Fruit fly (Drosophila melanogaster): Measurements from ENCODE around the gene Gr10a.

Gene Gr10a

dm6 chrX:11451027-11451572, 33.9 kb upstream of the Gr10a start (continued):
- TF ChIP-seq prd (optimal IDR thresholded peaks at IDR 0.05) (no peak), prd (GFP tag; IDR thresholded peaks at IDR 0.05) (peak; percentile 75), CG4617 (GFP tag; optimal IDR thresholded peaks at IDR 0.05; ENCODE audit: borderline replicate concordance) (no peak), CG11398 (GFP tag; optimal IDR thresholded peaks at IDR 0.05) (no peak), Deaf1 (tag; optimal IDR thresholded peaks at IDR 0.05) (no peak), Mrtf (GFP tag; IDR thresholded peaks at IDR 0.05) (0 out of 3 replicates have a peak, but pooled peaks have one; percentile 54), Bgb (GFP tag; IDR thresholded peaks at IDR 0.05; ENCODE audit: partially characterized antibody) (no peak), Doc3 (GFP tag; IDR thresholded peaks at IDR 0.05; ENCODE audit: partially characterized antibody) (no peak), gcm (GFP tag; optimal IDR thresholded peaks at IDR 0.05) (no peak), CG4328 (GFP tag; optimal IDR thresholded peaks at IDR 0.05) (no peak), HmgD (GFP tag; optimal IDR thresholded peaks at IDR 0.05) (no peak), pfk (GFP tag; optimal IDR thresholded peaks at IDR 0.05) (no peak), CG8924 (tag; optimal IDR thresholded peaks at IDR 0.05) (no peak), Antp (GFP tag; optimal IDR thresholded peaks at IDR 0.05) (no peak), gem (tag; optimal IDR thresholded peaks at IDR 0.05) (peak; percentile 63), Doc2 (GFP tag; IDR thresholded peaks at IDR 0.05) (no peak), H2.0 (GFP tag; IDR thresholded peaks at IDR 0.05) (peak; percentile 76), ap (GFP tag; IDR thresholded peaks at IDR 0.05) (peak; percentile 37; the same call in 1 of the 2 replicates), CG5180 (GFP tag; optimal IDR thresholded peaks at IDR 0.05) (peak; percentile 25), psq (GFP tag; optimal IDR thresholded peaks at IDR 0.05) (no peak), pho (GFP tag; optimal IDR thresholded peaks at IDR 0.05) (peak; percentile 56), gce (GFP tag; IDR thresholded peaks at IDR 0.05) (no peak), CoRest (tag; optimal IDR thresholded peaks at IDR 0.05) (peak; percentile 18), Eip74EF (GFP tag; optimal IDR thresholded peaks at IDR 0.05) (peak in 1 of 2 experiments; percentile 42), CG11696 (GFP tag; IDR thresholded peaks at IDR 0.05) (no peak), CG15073 (GFP tag; optimal IDR thresholded peaks at IDR 0.05) (peak; percentile 13), YL-1 (GFP tag; optimal IDR thresholded peaks at IDR 0.05) (no peak), CG10543 (GFP tag; optimal IDR thresholded peaks at IDR 0.05) (no peak), zfh1 (GFP tag; IDR thresholded peaks at IDR 0.05) (0 out of 3 replicates have a peak, but pooled peaks have one; percentile 43), Hand (GFP tag; optimal IDR thresholded peaks at IDR 0.05) (no peak), bigmax (GFP tag; optimal IDR thresholded peaks at IDR 0.05) (no peak), ken (GFP tag; IDR thresholded peaks at IDR 0.05) (no peak; the same call in 2 of the 3 replicates), jigr1 (GFP tag; IDR thresholded peaks at IDR 0.05) (no peak), CG43689 (GFP tag; IDR thresholded peaks at IDR 0.05) (no peak), ERR (GFP tag; optimal IDR thresholded peaks at IDR 0.05) (peak; percentile 4), unpg (GFP tag; optimal IDR thresholded peaks at IDR 0.05) (peak; percentile 58), ssp (GFP tag; IDR thresholded peaks at IDR 0.05) (no peak), tin (GFP tag; optimal IDR thresholded peaks at IDR 0.05) (peak; percentile 21), corto (GFP tag; optimal IDR thresholded peaks at IDR 0.05) (no peak), tx (GFP tag; optimal IDR thresholded peaks at IDR 0.05) (no peak), CG10366 (GFP tag; IDR thresholded peaks at IDR 0.05) (peak; percentile 53; the same call in 1 of the 2 replicates), sisA (GFP tag; IDR thresholded peaks at IDR 0.05) (peak; percentile 75), pzg (GFP tag; optimal IDR thresholded peaks at IDR 0.05) (no peak), chm (GFP tag; IDR thresholded peaks at IDR 0.05) (0 out of 2 replicates have a peak, but pooled peaks have one; percentile 31), ac (GFP tag; optimal IDR thresholded peaks at IDR 0.05) (no peak), maf-S (GFP tag; optimal IDR thresholded peaks at IDR 0.05) (peak; percentile 38), CG13775 (GFP tag; optimal IDR thresholded peaks at IDR 0.05) (no peak), C15 (GFP tag; IDR thresholded peaks at IDR 0.05) (no peak), seq (GFP tag; IDR thresholded peaks at IDR 0.05) (no peak), Adf1 (GFP tag; IDR thresholded peaks at IDR 0.05) (no peak), CG16813 (GFP tag; IDR thresholded peaks at IDR 0.05; ENCODE audit: partially characterized antibody) (no peak)
